Fruit fly (Drosophila melanogaster): Measurements from ENCODE around the gene Cka.
A peak's percentile ranks its signal among the peaks of the same experiment; 100 is the strongest.

- TF ChIP-seq CG7045 (GFP tag; optimal IDR thresholded peaks at IDR 0.05) (no peak), toe (GFP tag; optimal IDR thresholded peaks at IDR 0.05) (no peak), cnc (optimal IDR thresholded peaks at IDR 0.05) (no peak), kay (GFP tag; ENCODE audit: borderline replicate concordance) (no peak), CG33017 (tag; optimal IDR thresholded peaks at IDR 0.05) (peak; percentile 71), ovo (GFP tag; optimal IDR thresholded peaks at IDR 0.05) (no peak), CG5204 (GFP tag; optimal IDR thresholded peaks at IDR 0.05) (no peak), CG11617 (GFP tag; optimal IDR thresholded peaks at IDR 0.05) (no peak), Mnt (GFP tag; optimal IDR thresholded peaks at IDR 0.05) (no peak), Crg-1 (GFP tag; optimal IDR thresholded peaks at IDR 0.05) (no peak)
Observed at dm6 chr2L:7991951-7992350, 38.6 kb upstream of the Cka start.
